Fruit fly (Drosophila melanogaster): Measurements from ENCODE around the gene jub.
A peak's percentile ranks its signal among the peaks of the same experiment; 100 is the strongest.

The jub gene

DNA sequence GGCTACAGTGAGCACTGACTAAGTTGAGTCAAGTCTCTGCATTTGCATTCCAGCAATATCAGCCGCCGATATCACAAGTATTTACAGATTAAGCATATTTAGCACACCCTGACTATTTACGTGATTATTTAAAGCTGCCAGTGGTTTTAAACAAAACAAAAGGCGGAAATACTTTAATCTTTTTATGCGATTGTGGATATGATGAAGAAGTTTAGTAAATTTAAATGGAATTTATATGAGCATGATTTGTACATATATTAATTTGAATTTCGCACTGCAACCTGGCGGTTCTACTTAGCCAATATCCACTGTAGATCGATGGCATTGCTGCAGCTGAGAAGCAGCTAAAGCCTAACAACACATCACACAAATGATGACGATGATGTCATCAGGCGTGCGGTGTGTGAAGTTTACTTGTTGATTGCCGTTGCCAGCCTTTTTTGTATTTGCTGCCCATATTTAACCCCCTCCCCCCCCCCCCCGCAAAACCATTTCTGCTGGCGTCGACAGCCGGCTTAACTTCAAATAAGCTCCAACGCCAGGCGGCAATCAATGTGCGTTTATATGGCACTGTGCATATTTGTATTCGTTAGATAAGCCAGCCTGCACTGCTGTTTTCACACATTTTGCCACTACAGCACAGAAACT is 14.5 kb downstream of the jub start (continued):
- peak; percentile 80 for TF ChIP-seq nmo (GFP tag; optimal IDR thresholded peaks at IDR 0.05)
- TF ChIP-seq Rx (GFP tag; IDR thresholded peaks at IDR 0.05) = no peak
- peak; percentile 56 for TF ChIP-seq CG4820 (GFP tag; optimal IDR thresholded peaks at IDR 0.05)
- no peak for TF ChIP-seq CG5953 (GFP tag; IDR thresholded peaks at IDR 0.05)
- TF ChIP-seq CG6683 (GFP tag; optimal IDR thresholded peaks at IDR 0.05) = no peak
- TF ChIP-seq CG11696 (GFP tag; IDR thresholded peaks at IDR 0.05) = no peak
- peak; percentile 43; the same call in 1 of the 2 replicates for TF ChIP-seq danr (GFP tag; IDR thresholded peaks at IDR 0.05)
- TF ChIP-seq CG4404 (GFP tag; IDR thresholded peaks at IDR 0.05) = peak; percentile 33; the same call in 1 of the 2 replicates
- TF ChIP-seq CG8089 (GFP tag; optimal IDR thresholded peaks at IDR 0.05) = peak; percentile 13
- no peak for TF ChIP-seq Ets97D (GFP tag; optimal IDR thresholded peaks at IDR 0.05)
- TF ChIP-seq CG10267 (tag; optimal IDR thresholded peaks at IDR 0.05) = peak; percentile 43
- TF ChIP-seq ato (GFP tag; IDR thresholded peaks at IDR 0.05; ENCODE audit: partially characterized antibody) = no peak
- no peak for TF ChIP-seq psq (GFP tag; optimal IDR thresholded peaks at IDR 0.05)
- TF ChIP-seq CG16813 (GFP tag; IDR thresholded peaks at IDR 0.05; ENCODE audit: partially characterized antibody) = no peak
- peak; percentile 26 for TF ChIP-seq caup (GFP tag; optimal IDR thresholded peaks at IDR 0.05; ENCODE audit: severe bottlenecking)
- peak; percentile 55; the same call in 2 of the 3 replicates for TF ChIP-seq CG11560 (tag; IDR thresholded peaks at IDR 0.05)
- peak; percentile 35 for TF ChIP-seq CG10147 (GFP tag; optimal IDR thresholded peaks at IDR 0.05)
- TF ChIP-seq cad (GFP tag; optimal IDR thresholded peaks at IDR 0.05) = no peak
- no peak for TF ChIP-seq cas (GFP tag; IDR thresholded peaks at IDR 0.05)
- peak; percentile 32 for TF ChIP-seq CG1602 (GFP tag; optimal IDR thresholded peaks at IDR 0.05)
- peak; percentile 62 for TF ChIP-seq bcd (GFP tag; optimal IDR thresholded peaks at IDR 0.05)
- TF ChIP-seq CG6654 (GFP tag; optimal IDR thresholded peaks at IDR 0.05) = peak; percentile 32
- peak; percentile 8 for TF ChIP-seq CG3163 (GFP tag; optimal IDR thresholded peaks at IDR 0.05)
- TF ChIP-seq HHEX (GFP tag; optimal IDR thresholded peaks at IDR 0.05) = peak; percentile 32
- TF ChIP-seq org-1 (GFP tag; optimal IDR thresholded peaks at IDR 0.05) = peak; percentile 66
- TF ChIP-seq Sin3A (optimal IDR thresholded peaks at IDR 0.05) = no peak
- TF ChIP-seq pita (GFP tag; optimal IDR thresholded peaks at IDR 0.05) = no peak
- peak; percentile 34 for TF ChIP-seq Vsx1 (GFP tag; optimal IDR thresholded peaks at IDR 0.05)
- TF ChIP-seq Hmr (GFP tag; optimal IDR thresholded peaks at IDR 0.05) = peak; percentile 56
- peak; percentile 59 for TF ChIP-seq CG12391 (tag; optimal IDR thresholded peaks at IDR 0.05)
- no peak for TF ChIP-seq Lhr (GFP tag; optimal IDR thresholded peaks at IDR 0.05)
- peak; percentile 24 for TF ChIP-seq CG2875 (GFP tag; optimal IDR thresholded peaks at IDR 0.05)
- no peak for TF ChIP-seq Doc2 (GFP tag; IDR thresholded peaks at IDR 0.05)
- 0 out of 2 replicates have a peak, but pooled peaks have one; percentile 29 for TF ChIP-seq Oaz (GFP tag; IDR thresholded peaks at IDR 0.05)
- no peak for TF ChIP-seq Dp (GFP tag; optimal IDR thresholded peaks at IDR 0.05)
- peak; percentile 40 for TF ChIP-seq odd (GFP tag; optimal IDR thresholded peaks at IDR 0.05)
- no peak for TF ChIP-seq CG14860 (GFP tag; IDR thresholded peaks at IDR 0.05; ENCODE audit: partially characterized antibody)
- TF ChIP-seq gem (tag; optimal IDR thresholded peaks at IDR 0.05) = peak; percentile 78
- TF ChIP-seq pan (optimal IDR thresholded peaks at IDR 0.05) = no peak
- TF ChIP-seq pan (GFP tag; optimal IDR thresholded peaks at IDR 0.05 in 1 of 2, IDR thresholded peaks at IDR 0.05 in 1 of 2) = no peak
- no peak for TF ChIP-seq fru (optimal IDR thresholded peaks at IDR 0.05)
- TF ChIP-seq CG43689 (GFP tag; IDR thresholded peaks at IDR 0.05) = no peak
- peak; percentile 43 for TF ChIP-seq CG15601 (tag; optimal IDR thresholded peaks at IDR 0.05)
- TF ChIP-seq ash1 (GFP tag; optimal IDR thresholded peaks at IDR 0.05) = no peak
- no peak for TF ChIP-seq Kr (GFP tag; optimal IDR thresholded peaks at IDR 0.05)
- TF ChIP-seq CG10979 (tag; optimal IDR thresholded peaks at IDR 0.05) = peak; percentile 59
- no peak for TF ChIP-seq sima (GFP tag; optimal IDR thresholded peaks at IDR 0.05)
- no peak for TF ChIP-seq CkIIα-i1 (GFP tag; IDR thresholded peaks at IDR 0.05)
- TF ChIP-seq Rfx (GFP tag; IDR thresholded peaks at IDR 0.05) = peak; percentile 43
- TF ChIP-seq CG4282 (GFP tag; optimal IDR thresholded peaks at IDR 0.05) = no peak
- TF ChIP-seq CTCF (GFP tag; optimal IDR thresholded peaks at IDR 0.05) = no peak

Data from whole organism, embryonic.